Fruit fly (Drosophila melanogaster) whole organism, embryonic: ENCODE data around the gene CG13484.

Experiments used
- ATbp ChIP-seq: fragments of 200-800 bp; sonication (Bioruptor generic); optimal IDR thresholded peaks from 2 replicates; lab custom pipeline; 2017; ENCODE audit warnings: missing biosample characterization, mild to moderate bottlenecking, missing genetic modification characterization, missing genetic modification reagents
- Adf1 ChIP-seq: fragments of 200-800 bp; sonication (Bioruptor generic); IDR thresholded peaks from 2 replicates; pipeline ENCODE4 v1.3.6; 2022; ENCODE audit warnings: missing biosample characterization, missing genetic modification characterization
- CG11723 ChIP-seq: fragments of 200-800 bp; sonication (Bioruptor generic); optimal IDR thresholded peaks from 2 replicates; lab custom pipeline; 2017; ENCODE audit warnings: missing biosample characterization, mild to moderate bottlenecking, missing genetic modification characterization
- CG12219 ChIP-seq: fragments of 200-800 bp; sonication (Bioruptor generic); optimal IDR thresholded peaks from 3 replicates; lab custom pipeline; 2018; ENCODE audit warnings: missing biosample characterization, mild to moderate bottlenecking, missing genetic modification characterization
- CG15479 ChIP-seq: fragments of 200-800 bp; sonication (Bioruptor generic); optimal IDR thresholded peaks from 3 replicates; lab custom pipeline; 2019; ENCODE audit warnings: missing biosample characterization, mild to moderate bottlenecking, missing genetic modification characterization, moderate library complexity
- CG1792 ChIP-seq: fragments of 200-800 bp; sonication (Bioruptor generic); optimal IDR thresholded peaks from 2 replicates; lab custom pipeline; 2016; ENCODE audit warnings: missing biosample characterization, missing genetic modification characterization
- CG1832 ChIP-seq: fragments of 200-800 bp; sonication (Bioruptor generic); optimal IDR thresholded peaks from 2 replicates; lab custom pipeline; 2017; ENCODE audit warnings: missing biosample characterization, mild to moderate bottlenecking, missing genetic modification characterization, inconsistent platforms
- CG2116 ChIP-seq: fragments of 200-800 bp; sonication (Bioruptor generic); optimal IDR thresholded peaks from 3 replicates; lab custom pipeline; 2018; ENCODE audit warnings: missing biosample characterization, mild to moderate bottlenecking, missing genetic modification characterization
- CG2199 ChIP-seq: fragments of 200-800 bp; sonication (Bioruptor generic); IDR thresholded peaks from 3 replicates; pipeline ENCODE4 v1.3.6; 2022; ENCODE audit warnings: missing biosample characterization, missing genetic modification characterization
- CG2712 ChIP-seq: fragments of 200-800 bp; optimal IDR thresholded peaks from 3 replicates; lab custom pipeline; 2019; ENCODE audit warnings: missing biosample characterization, mild to moderate bottlenecking, missing genetic modification characterization, moderate library complexity
- CG30431 ChIP-seq: fragments of 200-800 bp; sonication (Bioruptor generic); optimal IDR thresholded peaks from 2 replicates; lab custom pipeline; 2017; ENCODE audit warnings: missing biosample characterization, missing genetic modification characterization
- CG3995 ChIP-seq: fragments of 200-800 bp; sonication (Bioruptor generic); optimal IDR thresholded peaks from 3 replicates; lab custom pipeline; 2016; ENCODE audit warnings: missing biosample characterization, missing genetic modification characterization
- CG4820 ChIP-seq: fragments of 200-800 bp; sonication (Bioruptor generic); optimal IDR thresholded peaks from 3 replicates; lab custom pipeline; 2016; ENCODE audit warnings: missing biosample characterization, missing genetic modification characterization
- CG5953 ChIP-seq: fragments of 200-800 bp; sonication (Bioruptor generic); IDR thresholded peaks from 2 replicates; pipeline ENCODE4 v1.3.6; 2022; ENCODE audit warnings: missing biosample characterization, missing genetic modification characterization
- CG6791 ChIP-seq: fragments of 200-800 bp; sonication (Bioruptor generic); IDR thresholded peaks from 3 replicates; pipeline ENCODE4 v1.3.6; 2022; ENCODE audit warnings: missing biosample characterization, missing genetic modification characterization; ENCODE audit not compliant: partially characterized antibody
- CG8281 ChIP-seq: fragments of 200-800 bp; sonication (Bioruptor generic); optimal IDR thresholded peaks from 2 replicates; lab custom pipeline; 2018; ENCODE audit warnings: missing biosample characterization, mild to moderate bottlenecking, missing genetic modification characterization, moderate library complexity
- CG9876 ChIP-seq: fragments of 200-800 bp; sonication (Bioruptor generic); optimal IDR thresholded peaks from 2 replicates; lab custom pipeline; 2016; ENCODE audit warnings: missing biosample characterization, missing genetic modification characterization
- Deaf1 ChIP-seq: fragments of 200-800 bp; optimal IDR thresholded peaks from 3 replicates; lab custom pipeline; 2019; ENCODE audit warnings: missing biosample characterization, mild to moderate bottlenecking, missing genetic modification characterization, moderate library complexity
- Dll ChIP-seq: fragments of 200-800 bp; sonication (Bioruptor generic); IDR thresholded peaks from 4 replicates; pipeline ENCODE4 v1.3.6; 2022; ENCODE audit warnings: missing biosample characterization, missing genetic modification characterization; ENCODE audit not compliant: partially characterized antibody
- Elba2 ChIP-seq: fragments of 200-800 bp; sonication (Bioruptor generic); optimal IDR thresholded peaks from 3 replicates; lab custom pipeline; 2016; ENCODE audit warnings: missing biosample characterization, missing genetic modification characterization
- Gsc ChIP-seq: fragments of 200-800 bp; sonication (Bioruptor generic); IDR thresholded peaks from 2 replicates; pipeline ENCODE4 v1.3.6; 2022; ENCODE audit warnings: missing biosample characterization, missing genetic modification characterization
- HHEX ChIP-seq: fragments of 200-800 bp; sonication (Bioruptor generic); optimal IDR thresholded peaks from 3 replicates; lab custom pipeline; 2017; ENCODE audit warnings: missing biosample characterization, mild to moderate bottlenecking, missing genetic modification characterization, missing genetic modification reagents
- Kr ChIP-seq: fragments of 200-800 bp; sonication (Bioruptor generic); optimal IDR thresholded peaks from 2 replicates; lab custom pipeline; 2017; ENCODE audit warnings: missing biosample characterization, mild to moderate bottlenecking, missing genetic modification characterization
- Nf-YC ChIP-seq: fragments of 200-800 bp; optimal IDR thresholded peaks from 3 replicates; lab custom pipeline; 2019; ENCODE audit warnings: missing biosample characterization, mild to moderate bottlenecking, missing genetic modification characterization, moderate library complexity
- Opbp ChIP-seq: fragments of 200-800 bp; sonication (Bioruptor generic); IDR thresholded peaks from 3 replicates; pipeline ENCODE4 v1.3.6; 2022; ENCODE audit warnings: missing biosample characterization, missing genetic modification characterization; ENCODE audit not compliant: partially characterized antibody
- PHDP ChIP-seq: fragments of 200-800 bp; sonication (Bioruptor generic); optimal IDR thresholded peaks from 3 replicates; lab custom pipeline; 2018; ENCODE audit warnings: missing biosample characterization, mild to moderate bottlenecking, missing genetic modification characterization, moderate library complexity
- Scr ChIP-seq: fragments of 200-800 bp; sonication (Bioruptor generic); IDR thresholded peaks from 2 replicates; pipeline ENCODE4 v1.3.6; 2022; ENCODE audit warnings: missing biosample characterization, missing genetic modification characterization; ENCODE audit not compliant: partially characterized antibody
- bcd ChIP-seq: fragments of 200-800 bp; sonication (Bioruptor generic); optimal IDR thresholded peaks from 2 replicates; lab custom pipeline; 2017; ENCODE audit warnings: missing biosample characterization, mild to moderate bottlenecking, missing genetic modification characterization
- br ChIP-seq: fragments of >200 bp; optimal IDR thresholded peaks from 2 replicates; lab custom pipeline; 2017
- cg ChIP-seq: fragments of 200-800 bp; sonication (Bioruptor generic); optimal IDR thresholded peaks from 3 replicates; lab custom pipeline; 2019; ENCODE audit warnings: missing biosample characterization, mild to moderate bottlenecking, missing genetic modification characterization, moderate library complexity
- crc ChIP-seq: fragments of 200-800 bp; sonication (Bioruptor generic); optimal IDR thresholded peaks from 2 replicates; lab custom pipeline; 2016; ENCODE audit warnings: missing biosample characterization, missing genetic modification characterization
- dpn ChIP-seq, 2 experiments: fragments of 200-800 bp; sonication (Bioruptor generic); optimal IDR thresholded peaks; 3 replicates each; lab custom pipeline; 2016; ENCODE audit warnings: missing biosample characterization in 2 of 2, missing genetic modification characterization in 2 of 2
- gro ChIP-seq: fragments of 200-800 bp; sonication (Bioruptor generic); optimal IDR thresholded peaks from 2 replicates; lab custom pipeline; 2016; ENCODE audit warnings: missing biosample characterization, missing genetic modification characterization
- gsb-n ChIP-seq: fragments of 200-800 bp; sonication (Bioruptor generic); optimal IDR thresholded peaks from 3 replicates; lab custom pipeline; 2018; ENCODE audit warnings: missing biosample characterization, mild to moderate bottlenecking, missing genetic modification characterization
- lbe ChIP-seq: fragments of 200-800 bp; sonication (Bioruptor generic); optimal IDR thresholded peaks from 2 replicates; lab custom pipeline; 2016; ENCODE audit warnings: missing biosample characterization, mild to moderate bottlenecking, missing genetic modification characterization
- maf-S ChIP-seq: fragments of 200-800 bp; sonication (Bioruptor generic); optimal IDR thresholded peaks from 2 replicates; lab custom pipeline; 2016; ENCODE audit warnings: missing biosample characterization, missing genetic modification characterization
- mirr ChIP-seq: fragments of 200-800 bp; sonication (Bioruptor generic); optimal IDR thresholded peaks from 3 replicates; lab custom pipeline; 2018; ENCODE audit warnings: missing biosample characterization, mild to moderate bottlenecking, missing genetic modification characterization
- onecut ChIP-seq: fragments of 200-800 bp; sonication (Bioruptor generic); IDR thresholded peaks from 2 replicates; pipeline ENCODE4 v1.3.6; 2022; ENCODE audit warnings: missing biosample characterization, missing genetic modification characterization
- otp ChIP-seq: fragments of 200-800 bp; sonication (Bioruptor generic); IDR thresholded peaks from 3 replicates; pipeline ENCODE4, ENCODE4 v1.3.6; 2022; ENCODE audit warnings: missing biosample characterization, missing genetic modification characterization
- pita ChIP-seq: fragments of 200-800 bp; sonication (Bioruptor generic); optimal IDR thresholded peaks from 2 replicates; lab custom pipeline; 2017; ENCODE audit warnings: missing biosample characterization, mild to moderate bottlenecking, missing genetic modification characterization
- prd ChIP-seq, 3 experiments: fragments of >200 bp in 2 of 3; fragments of 200-800 bp in 1 of 3; sonication (Bioruptor generic) in 1 of 3; optimal IDR thresholded peaks in 2 of 3; IDR thresholded peaks in 1 of 3; 2 replicates in 2 of 3; 3 replicates in 1 of 3; pipeline versions ENCODE4 v1.3.6 to Lab custom; 2017 to 2022; ENCODE audit warnings: missing biosample characterization in 1 of 3, missing genetic modification characterization in 1 of 3
- rib ChIP-seq: fragments of 200-800 bp; sonication (Bioruptor generic); IDR thresholded peaks from 2 replicates; pipeline ENCODE4 v1.3.6; 2022; ENCODE audit warnings: missing biosample characterization, missing genetic modification characterization
- sens ChIP-seq: fragments of 200-800 bp; sonication (Bioruptor generic); peaks from one replicate; lab custom pipeline; 2016; ENCODE audit warnings: missing biosample characterization, missing genetic modification characterization
- shn ChIP-seq: fragments of 200-800 bp; sonication (Bioruptor generic); optimal IDR thresholded peaks from 3 replicates; lab custom pipeline; 2016; ENCODE audit warnings: missing biosample characterization, missing genetic modification characterization
- sisA ChIP-seq: fragments of 200-800 bp; sonication (Bioruptor generic); IDR thresholded peaks from 2 replicates; pipeline ENCODE4 v1.3.6; 2022; ENCODE audit warnings: missing biosample characterization, missing genetic modification characterization
- tgo ChIP-seq: fragments of 200-800 bp; sonication (Bioruptor generic); IDR thresholded peaks from 3 replicates; pipeline ENCODE4 v1.3.6; 2022; ENCODE audit warnings: missing biosample characterization, missing genetic modification characterization
- tll ChIP-seq, 2 experiments: fragments of 200-800 bp in 1 of 2; fragments of >200 bp in 1 of 2; sonication (Bioruptor generic) in 1 of 2; optimal IDR thresholded peaks; 2 replicates each; lab custom pipeline; 2017 to 2019; ENCODE audit warnings: missing biosample characterization in 2 of 2, missing genetic modification characterization in 2 of 2, mild to moderate bottlenecking in 1 of 2, moderate library complexity in 1 of 2
- wek ChIP-seq: fragments of 200-800 bp; sonication (Bioruptor generic); optimal IDR thresholded peaks from 3 replicates; lab custom pipeline; 2018; ENCODE audit warnings: missing biosample characterization, mild to moderate bottlenecking, missing genetic modification characterization, moderate library complexity
- zen ChIP-seq: fragments of 200-800 bp; sonication (Bioruptor generic); optimal IDR thresholded peaks from 3 replicates; lab custom pipeline; 2018; ENCODE audit warnings: missing biosample characterization, mild to moderate bottlenecking, missing genetic modification characterization, moderate library complexity

Gene CG13484

DNA sequence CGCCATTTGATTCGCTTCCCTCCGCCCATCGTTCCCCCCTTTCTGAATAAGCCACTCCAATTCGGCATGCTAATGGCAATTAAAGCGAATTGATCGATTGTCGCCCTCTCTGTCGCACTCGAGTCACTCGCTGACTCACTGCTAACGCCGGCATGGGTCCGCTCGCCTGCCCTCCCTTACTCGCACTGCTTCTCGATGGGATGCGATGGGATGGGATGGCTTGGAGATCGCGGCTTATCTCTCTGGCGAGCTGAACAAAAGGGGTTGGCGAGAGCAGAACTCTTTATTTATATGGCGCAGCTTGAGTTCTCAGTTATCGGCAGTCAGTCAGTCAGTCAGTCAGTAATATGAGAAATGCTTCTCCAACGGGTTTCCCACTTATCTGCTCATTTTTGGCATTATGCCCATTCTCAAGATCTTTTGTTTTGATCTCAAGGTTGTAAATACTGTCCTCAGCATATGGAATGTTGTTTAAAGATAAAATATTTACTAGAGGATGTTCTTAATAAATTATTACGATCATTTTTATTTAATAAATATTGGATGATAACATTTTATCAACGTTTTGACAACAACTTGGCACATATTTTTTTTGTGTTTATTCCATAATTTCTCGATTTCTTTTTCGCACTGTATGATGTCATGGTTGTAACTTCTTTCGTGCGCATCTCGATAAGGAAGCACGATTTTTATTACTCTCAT lies 3.1 kb upstream of the CG13484 start (continued):
- no peak for TF ChIP-seq Gsc (GFP tag; lab: Robert Waterston, UW)
- TF ChIP-seq bcd (GFP tag; lab: Kevin White, UChicago), result no peak
- TF ChIP-seq dpn (GFP tag; optimal IDR thresholded peaks at IDR 0.05; lab: Kevin White, UChicago), result no peak
- TF ChIP-seq PHDP, result no peak
- peak; percentile 72; the same call in 1 of the 3 replicates for TF ChIP-seq CG2199 (GFP tag; lab: Robert Waterston, UW)
- peak; percentile 35; the same call in 1 of the 2 replicates for TF ChIP-seq Adf1 (GFP tag; lab: Robert Waterston, UW)
- TF ChIP-seq sens (GFP tag; lab: Kevin White, UChicago), result no peak
- TF ChIP-seq CG8281 (tag; lab: Kevin White, UChicago), result peak; percentile 79
- TF ChIP-seq tll (GFP tag; optimal IDR thresholded peaks at IDR 0.05; lab: Kevin White, UChicago), result no peak
- peak; percentile 22 for TF ChIP-seq gro (GFP tag; lab: Kevin White, UChicago)
- TF ChIP-seq CG12219 (GFP tag; lab: Kevin White, UChicago), result no peak
- peak; percentile 2 for TF ChIP-seq lbe (GFP tag; lab: Kevin White, UChicago)
- TF ChIP-seq sisA (GFP tag; lab: Robert Waterston, UW), result no peak
- TF ChIP-seq CG5953, result 0 out of 2 replicates have a peak, but pooled peaks have one; percentile 23
- TF ChIP-seq CG6791 (GFP tag; lab: Robert Waterston, UW), result 0 out of 3 replicates have a peak, but pooled peaks have one; percentile 28
- no peak for TF ChIP-seq Scr
- TF ChIP-seq CG1832 (GFP tag; lab: Kevin White, UChicago), result peak; percentile 85
- peak; percentile 70 for TF ChIP-seq CG15479 (GFP tag; lab: Kevin White, UChicago)
- TF ChIP-seq mirr, result peak; percentile 13
- TF ChIP-seq Elba2, result no peak
- peak; percentile 33 for TF ChIP-seq Nf-YC
- TF ChIP-seq rib, result no peak
- no peak for TF ChIP-seq wek (GFP tag; lab: Kevin White, UChicago)
- TF ChIP-seq shn (GFP tag; lab: Kevin White, UChicago), result no peak
- TF ChIP-seq Dll, result peak; percentile 19; the same call in 1 of the 4 replicates
- TF ChIP-seq maf-S (GFP tag; lab: Kevin White, UChicago), result no peak
- no peak for TF ChIP-seq CG30431
- TF ChIP-seq prd (optimal IDR thresholded peaks at IDR 0.05; lab: Kevin White, UChicago), result no peak
- TF ChIP-seq prd (GFP tag; IDR thresholded peaks at IDR 0.05; lab: Robert Waterston, UW), result no peak
- no peak for TF ChIP-seq Deaf1 (tag; lab: Kevin White, UChicago)
- peak; percentile 96 for TF ChIP-seq gsb-n (tag; lab: Kevin White, UChicago)
- TF ChIP-seq CG2712 (tag; lab: Kevin White, UChicago), result no peak
- no peak for TF ChIP-seq pita (GFP tag; lab: Kevin White, UChicago)
- no peak for TF ChIP-seq ATbp (GFP tag; lab: Kevin White, UChicago)
- TF ChIP-seq onecut (GFP tag; lab: Robert Waterston, UW), result 0 out of 2 replicates have a peak, but pooled peaks have one; percentile 7
- TF ChIP-seq CG9876 (GFP tag; lab: Kevin White, UChicago), result no peak
- no peak for TF ChIP-seq CG3995 (GFP tag; lab: Kevin White, UChicago)
- TF ChIP-seq CG2116 (GFP tag; lab: Kevin White, UChicago), result no peak
- no peak for TF ChIP-seq crc (GFP tag; lab: Kevin White, UChicago)
- no peak for TF ChIP-seq Kr (GFP tag; lab: Kevin White, UChicago)
- TF ChIP-seq CG4820 (GFP tag; lab: Kevin White, UChicago), result no peak
- TF ChIP-seq zen (tag; lab: Kevin White, UChicago), result peak; percentile 0
- 0 out of 3 replicates have a peak, but pooled peaks have one; percentile 24 for TF ChIP-seq otp (GFP tag; lab: Robert Waterston, UW)
- TF ChIP-seq CG1792, result no peak
- no peak for TF ChIP-seq CG11723
- TF ChIP-seq tgo (GFP tag; lab: Robert Waterston, UW), result no peak
- no peak for TF ChIP-seq cg (GFP tag; lab: Kevin White, UChicago)
- 0 out of 3 replicates have a peak, but pooled peaks have one; percentile 21 for TF ChIP-seq Opbp (GFP tag; lab: Robert Waterston, UW)
- no peak for TF ChIP-seq br (lab: Kevin White, UChicago)
- no peak for TF ChIP-seq HHEX (GFP tag; lab: Kevin White, UChicago)
